Fruit fly (Drosophila melanogaster): ENCODE results near the gene CG16710.

Gene CG16710

dm6 chr3R:23659598-23659997 is 22.7 kb upstream of the CG16710 start:
- no peak for TF ChIP-seq Hr39 (GFP tag; optimal IDR thresholded peaks at IDR 0.05)
- no peak for TF ChIP-seq Sox15 (GFP tag; optimal IDR thresholded peaks at IDR 0.05)
- TF ChIP-seq CG32006 (GFP tag; optimal IDR thresholded peaks at IDR 0.05), result peak; percentile 13
- TF ChIP-seq CG15336 (GFP tag; IDR thresholded peaks at IDR 0.05), result 0 out of 2 replicates have a peak, but pooled peaks have one; percentile 12

dm6 chr3R:23662782-23663181 is 19.5 kb upstream of the CG16710 start:
- no peak for TF ChIP-seq Lpt (GFP tag; optimal IDR thresholded peaks at IDR 0.05)
- TF ChIP-seq Eip78C (GFP tag), result peak; percentile 26
- TF ChIP-seq Ets96B (tag; optimal IDR thresholded peaks at IDR 0.05), result no peak

dm6 chr3R:23664437-23664836 is 17.9 kb upstream of the CG16710 start:
- no peak for TF ChIP-seq CG6854 (GFP tag; optimal IDR thresholded peaks at IDR 0.05)
- TF ChIP-seq Eip78C (GFP tag), result peak; percentile 38

dm6 chr3R:23666672-23667211 is 15.6 kb upstream of the CG16710 start:
- TF ChIP-seq Eip78C (GFP tag) (peak; percentile 38), CG6163 (GFP tag; IDR thresholded peaks at IDR 0.05) (no peak)

- TF ChIP-seq CG6163 (GFP tag; IDR thresholded peaks at IDR 0.05) (no peak), Eip78C (GFP tag) (peak; percentile 74), esn (GFP tag; optimal IDR thresholded peaks at IDR 0.05) (peak; percentile 5), lz (GFP tag; optimal IDR thresholded peaks at IDR 0.05) (no peak), ss (GFP tag; optimal IDR thresholded peaks at IDR 0.05) (no peak), eg (GFP tag; IDR thresholded peaks at IDR 0.05) (no peak), CG8632 (GFP tag; optimal IDR thresholded peaks at IDR 0.05) (no peak), acj6 (GFP tag; optimal IDR thresholded peaks at IDR 0.05) (no peak), vri (GFP tag; optimal IDR thresholded peaks at IDR 0.05) (no peak), Sox14 (GFP tag; optimal IDR thresholded peaks at IDR 0.05) (no peak), CG10631 (GFP tag; optimal IDR thresholded peaks at IDR 0.05) (no peak), salr (GFP tag; optimal IDR thresholded peaks at IDR 0.05) (no peak), CG16779 (tag; optimal IDR thresholded peaks at IDR 0.05) (no peak), fkh (GFP tag; optimal IDR thresholded peaks at IDR 0.05) (no peak), spab (GFP tag; optimal IDR thresholded peaks at IDR 0.05) (no peak), CG3919 (GFP tag; optimal IDR thresholded peaks at IDR 0.05) (no peak), CG6808 (GFP tag; optimal IDR thresholded peaks at IDR 0.05) (no peak), pdm3 (GFP tag; optimal IDR thresholded peaks at IDR 0.05) (peak; percentile 6), CG8319 (GFP tag; optimal IDR thresholded peaks at IDR 0.05) (no peak), svp (GFP tag) (peak; percentile 85), Lpt (GFP tag; optimal IDR thresholded peaks at IDR 0.05) (no peak), CG32006 (GFP tag; optimal IDR thresholded peaks at IDR 0.05) (peak; percentile 49), fd59A (GFP tag; optimal IDR thresholded peaks at IDR 0.05) (no peak), topi (GFP tag; optimal IDR thresholded peaks at IDR 0.05) (peak; percentile 16), CG4318 (GFP tag; optimal IDR thresholded peaks at IDR 0.05) (no peak), Blimp-1 (GFP tag; optimal IDR thresholded peaks at IDR 0.05) (no peak), Smox (GFP tag; optimal IDR thresholded peaks at IDR 0.05) (no peak), Gug (GFP tag; IDR thresholded peaks at IDR 0.05) (no peak), Met (GFP tag; optimal IDR thresholded peaks at IDR 0.05) (no peak), Hr4 (GFP tag; optimal IDR thresholded peaks at IDR 0.05) (peak; percentile 26), CG6276 (GFP tag; optimal IDR thresholded peaks at IDR 0.05) (no peak), Eip93F (GFP tag; optimal IDR thresholded peaks at IDR 0.05) (no peak)
Measured at dm6 chr3R:23667451-23667850, 14.9 kb upstream of the CG16710 start.
